Worm (Caenorhabditis elegans): ENCODE data around the gene nhr-3.

The nhr-3 gene

ce11 chrX:14561416-14561973 lies 3.2 kb downstream of the nhr-3 start:
- TF ChIP-seq attf-5 (GFP tag; optimal IDR thresholded peaks at IDR 0.05) (no peak), sptf-2 (GFP tag; optimal IDR thresholded peaks at IDR 0.05) (no peak), lin-54 (GFP tag; optimal IDR thresholded peaks at IDR 0.05) (no peak), ets-4 (GFP tag; optimal IDR thresholded peaks at IDR 0.05) (no peak), B0035.1 (tag; optimal IDR thresholded peaks at IDR 0.05) (no peak), C17E4.6 (GFP tag; IDR thresholded peaks at IDR 0.05) (no peak), egl-18 (GFP tag; IDR thresholded peaks at IDR 0.05) (no peak), ztf-26 (tag; optimal IDR thresholded peaks at IDR 0.05) (no peak), nhr-179 (tag; optimal IDR thresholded peaks at IDR 0.05) (no peak), ZK185.1 (tag; optimal IDR thresholded peaks at IDR 0.05; ENCODE audit: poor library complexity, severe bottlenecking) (no peak), lin-40 (tag; optimal IDR thresholded peaks at IDR 0.05) (peak; percentile 49), lsl-1 (GFP tag; optimal IDR thresholded peaks at IDR 0.05) (no peak), attf-3 (GFP tag; conservative IDR thresholded peaks at IDR 0.05) (no peak), mel-28 (tag; optimal IDR thresholded peaks at IDR 0.05; ENCODE audit: borderline replicate concordance) (no peak), ztf-18 (tag; optimal IDR thresholded peaks at IDR 0.05) (no peak), dpl-1 (GFP tag; optimal IDR thresholded peaks at IDR 0.05) (no peak), nfya-1 (tag; optimal IDR thresholded peaks at IDR 0.05; ENCODE audit: borderline replicate concordance, insufficient read depth) (no peak), Y67H2A.10 (GFP tag; conservative IDR thresholded peaks at IDR 0.05) (no peak), madf-10 (tag; optimal IDR thresholded peaks at IDR 0.05) (no peak), ztf-3 (GFP tag; optimal IDR thresholded peaks at IDR 0.05) (no peak), lag-1 (GFP tag; IDR thresholded peaks at IDR 0.05) (no peak), B0261.1 (tag; optimal IDR thresholded peaks at IDR 0.05) (no peak), pha-4 (tag; optimal IDR thresholded peaks at IDR 0.05) (no peak), mxl-1 (tag; optimal IDR thresholded peaks at IDR 0.05) (no peak), hlh-26 (GFP tag; conservative IDR thresholded peaks at IDR 0.05) (no peak), ztf-28 (GFP tag; IDR thresholded peaks at IDR 0.05) (no peak), snpc-1.1 (tag; optimal IDR thresholded peaks at IDR 0.05; ENCODE audit: insufficient read depth) (no peak), snpc-1.3 (tag; optimal IDR thresholded peaks at IDR 0.05; ENCODE audit: insufficient read depth) (no peak), lir-1 (GFP tag; conservative IDR thresholded peaks at IDR 0.05) (no peak), ceh-40 (GFP tag; IDR thresholded peaks at IDR 0.05) (no peak), ztf-22 (GFP tag; optimal IDR thresholded peaks at IDR 0.05) (peak; percentile 48), F57A8.1 (GFP tag; optimal IDR thresholded peaks at IDR 0.05) (no peak), dpff-1 (tag; optimal IDR thresholded peaks at IDR 0.05) (no peak), F22D6.2 (tag; optimal IDR thresholded peaks at IDR 0.05) (no peak), nhr-27 (tag; optimal IDR thresholded peaks at IDR 0.05) (no peak), F10E7.11 (tag; optimal IDR thresholded peaks at IDR 0.05) (no peak), bed-1 (GFP tag; IDR thresholded peaks at IDR 0.05) (no peak), somi-1 (GFP tag; optimal IDR thresholded peaks at IDR 0.05) (peak; percentile 65), F52B5.7 (tag; optimal IDR thresholded peaks at IDR 0.05) (no peak), F33H1.4 (GFP tag; IDR thresholded peaks at IDR 0.05) (no peak), ztf-25 (GFP tag; IDR thresholded peaks at IDR 0.05) (no peak), chd-7 (tag; optimal IDR thresholded peaks at IDR 0.05) (no peak), K12H6.12 (tag; optimal IDR thresholded peaks at IDR 0.05) (peak; percentile 68), hlh-12 (tag; optimal IDR thresholded peaks at IDR 0.05) (no peak), lin-35 (GFP tag; optimal IDR thresholded peaks at IDR 0.05) (no peak), madf-6 (GFP tag; IDR thresholded peaks at IDR 0.05) (no peak), ama-1 (optimal IDR thresholded peaks at IDR 0.05) (no peak), ama-1 (GFP tag; optimal IDR thresholded peaks at IDR 0.05) (no peak), nfyb-1 (GFP tag; IDR thresholded peaks at IDR 0.05) (no peak)

Data from whole organism, young adult.